Worm (Caenorhabditis elegans) whole organism, L3 larva: ENCODE measurements around the gene srz-19.

Experiments
- ama-1 ChIP-seq: fragments of 150-350 bp; optimal IDR thresholded peaks from 2 replicates; lab custom pipeline; 2018
- ceh-16 ChIP-seq: sonication (generic microtip); optimal IDR thresholded peaks from 2 replicates; lab custom pipeline; 2017; ENCODE audit warnings: missing biosample characterization, missing genetic modification characterization
- nfya-1 ChIP-seq: sonication (generic microtip); optimal IDR thresholded peaks from 2 replicates; lab custom pipeline; 2017; ENCODE audit warnings: missing genetic modification characterization, mild to moderate bottlenecking, missing compliant biosample characterization, antibody characterized with exemption, moderate library complexity; ENCODE audit not compliant: insufficient read depth
- nhr-12 ChIP-seq: fragments of 150-350 bp; optimal IDR thresholded peaks from 2 replicates; lab custom pipeline; 2014; ENCODE audit warnings: missing biosample characterization, missing genetic modification characterization
- nhr-28 ChIP-seq: fragments of 150-350 bp; optimal IDR thresholded peaks from 2 replicates; lab custom pipeline; 2014; ENCODE audit warnings: missing biosample characterization, missing genetic modification characterization
- snpc-4 ChIP-seq: fragments of 150-350 bp; optimal IDR thresholded peaks from 2 replicates; lab custom pipeline; 2014; ENCODE audit warnings: missing biosample characterization, missing genetic modification characterization

DNA sequence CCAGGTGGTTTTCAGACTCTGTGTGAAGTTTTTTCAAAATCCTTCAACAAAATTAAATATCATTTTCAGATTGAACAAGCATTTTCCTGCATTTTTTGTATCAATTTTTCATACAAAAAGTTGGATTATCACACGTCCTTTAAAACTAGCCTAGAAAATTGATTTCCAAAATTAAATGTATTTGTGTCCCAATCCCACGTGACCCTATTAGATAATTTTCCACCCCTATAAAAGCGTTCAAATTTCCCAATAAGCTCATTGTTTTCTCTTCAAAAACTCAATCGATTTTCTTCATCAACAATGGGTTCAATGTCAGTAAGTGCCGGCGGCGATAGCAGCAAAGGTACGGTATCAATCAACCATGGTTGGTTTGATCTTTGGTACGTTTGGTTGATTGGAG, 5.1 kb upstream of the srz-19 start, which contains the start of gene F56D6.19:
- TF ChIP-seq ama-1 (lab: Kevin White, UChicago) (no peak), nfya-1 (tag; lab: Kevin White, UChicago) (no peak), nhr-28 (tag; lab: Kevin White, UChicago) (no peak), nhr-12 (tag; lab: Kevin White, UChicago) (no peak), ceh-16 (tag; lab: Kevin White, UChicago) (no peak), snpc-4 (no peak)
